Worm (Caenorhabditis elegans) whole organism, dauer: Measurements from ENCODE around the gene Y43F8A.2.

Source experiments
- unc-62 ChIP-seq: sonication (generic microtip); optimal IDR thresholded peaks from 2 replicates; lab custom pipeline; 2017; ENCODE audit warnings: missing biosample characterization, missing genetic modification reagents, missing genetic modification characterization

Gene Y43F8A.2

ce11 chrV:19394750-19395149 is 23.4 kb downstream of the Y43F8A.2 start, which contains the start of gene C25F9.8:
C25F9.8 (plus strand) TSS chrV:19395050.
- no peak for TF ChIP-seq unc-62 (GFP tag; lab: Kevin White, UChicago)

- TF ChIP-seq unc-62 (GFP tag; lab: Kevin White, UChicago), result no peak
These were observed 25.4 kb downstream of the Y43F8A.2 start for ce11 chrV:19396576-19397313.

- no peak for TF ChIP-seq unc-62 (GFP tag; lab: Kevin White, UChicago)
These were observed 27.0 kb downstream of the Y43F8A.2 start for ce11 chrV:19398396-19398795.

ce11 chrV:19398882-19399281 is 27.5 kb downstream of the Y43F8A.2 start, which contains the start of gene C25F9.13:
C25F9.13 (minus strand) TSS chrV:19398982.
- TF ChIP-seq unc-62 (GFP tag; lab: Kevin White, UChicago), result no peak

ce11 chrV:19400619-19401018 is 29.3 kb downstream of the Y43F8A.2 start, which contains the start of gene srw-86:
srw-86 (minus strand) TSS chrV:19400719.
- no peak for TF ChIP-seq unc-62 (GFP tag; lab: Kevin White, UChicago)

ce11 chrV:19401429-19401828 is 30.1 kb downstream of the Y43F8A.2 start:
- no peak for TF ChIP-seq unc-62 (GFP tag; lab: Kevin White, UChicago)

- TF ChIP-seq unc-62 (GFP tag; lab: Kevin White, UChicago), result no peak
These were observed 31.5 kb downstream of the Y43F8A.2 start, which contains the start of gene C25F9.12 for ce11 chrV:19402855-19403254. C25F9.12 (minus strand) TSS chrV:19402955.

ce11 chrV:19403619-19404018 is 32.3 kb downstream of the Y43F8A.2 start:
- TF ChIP-seq unc-62 (GFP tag; lab: Kevin White, UChicago), result no peak

ce11 chrV:19405276-19405815 is 34.0 kb downstream of the Y43F8A.2 start, which contains the start of the genes C25F9.6 and C25F9.10:
C25F9.6 (minus strand) TSS chrV:19405326.
C25F9.10 (plus strand) TSS chrV:19405729.
- no peak for TF ChIP-seq unc-62 (GFP tag; lab: Kevin White, UChicago)

- no peak for TF ChIP-seq unc-62 (GFP tag; lab: Kevin White, UChicago)
These were observed 39.3 kb downstream of the Y43F8A.2 start, which contains the start of gene C25F9.5 for ce11 chrV:19410663-19411062. C25F9.5 (minus strand) TSS chrV:19410857.

- TF ChIP-seq unc-62 (GFP tag; lab: Kevin White, UChicago), result no peak
These were observed 45.1 kb downstream of the Y43F8A.2 start, which contains the start of the genes C25F9.4 and C25F9.9 for ce11 chrV:19416475-19416874. C25F9.4 (minus strand) TSS chrV:19416575. C25F9.9 (plus strand) TSS chrV:19416611.

- no peak for TF ChIP-seq unc-62 (GFP tag; lab: Kevin White, UChicago)
These were observed 46.5 kb downstream of the Y43F8A.2 start, which contains the start of gene C25F9.15 for ce11 chrV:19417836-19418235. C25F9.15 (plus strand) TSS chrV:19418136.

- no peak for TF ChIP-seq unc-62 (GFP tag; lab: Kevin White, UChicago)
These were observed 49.8 kb downstream of the Y43F8A.2 start, which contains the start of gene C25F9.2 for ce11 chrV:19421131-19421530. C25F9.2 (plus strand) TSS chrV:19421471.
